Fruit fly (Drosophila melanogaster): ENCODE results near the gene HP1D3csd.

HP1D3csd gene

dm6 chrX:19154998-19155397 lies 35.0 kb upstream of the HP1D3csd start (continued):
- TF ChIP-seq pzg (GFP tag; optimal IDR thresholded peaks at IDR 0.05), result no peak
- peak; percentile 73 for TF ChIP-seq CG12155 (GFP tag; optimal IDR thresholded peaks at IDR 0.05)
- peak; percentile 92 for TF ChIP-seq fd96Cb (tag; optimal IDR thresholded peaks at IDR 0.05)
- peak; percentile 91 for TF ChIP-seq phol (tag; optimal IDR thresholded peaks at IDR 0.05)
- TF ChIP-seq kni (GFP tag; optimal IDR thresholded peaks at IDR 0.05), result peak; percentile 0
- peak; percentile 52 for TF ChIP-seq CG31388 (GFP tag; optimal IDR thresholded peaks at IDR 0.05)
- peak; percentile 84 for TF ChIP-seq fd64A (GFP tag; optimal IDR thresholded peaks at IDR 0.05)
- no peak for TF ChIP-seq CG10543 (GFP tag; optimal IDR thresholded peaks at IDR 0.05)
- TF ChIP-seq pho (GFP tag; optimal IDR thresholded peaks at IDR 0.05), result peak; percentile 55
- peak; percentile 95 for TF ChIP-seq CG17328 (GFP tag; IDR thresholded peaks at IDR 0.05)
- peak; percentile 87 for TF ChIP-seq CG1024 (GFP tag; IDR thresholded peaks at IDR 0.05)
- TF ChIP-seq Ada2b (GFP tag; IDR thresholded peaks at IDR 0.05), result peak; percentile 60
- peak; percentile 88 for TF ChIP-seq croc (GFP tag; conservative IDR thresholded peaks at IDR 0.05)
- TF ChIP-seq CG12219 (GFP tag; optimal IDR thresholded peaks at IDR 0.05), result peak; percentile 85
- peak; percentile 84 for TF ChIP-seq ttk (GFP tag; IDR thresholded peaks at IDR 0.05)
- peak; percentile 16 for TF ChIP-seq CG15479 (GFP tag; optimal IDR thresholded peaks at IDR 0.05)
- peak; percentile 66; the same call in 1 of the 3 replicates for TF ChIP-seq CG11456 (GFP tag; IDR thresholded peaks at IDR 0.05)
- TF ChIP-seq CG31441 (GFP tag; IDR thresholded peaks at IDR 0.05), result peak; percentile 91
- peak; percentile 35 for TF ChIP-seq CG3838 (GFP tag; optimal IDR thresholded peaks at IDR 0.05)
- TF ChIP-seq twi (tag; optimal IDR thresholded peaks at IDR 0.05), result peak; percentile 76
- no peak for TF ChIP-seq CG42726 (GFP tag; IDR thresholded peaks at IDR 0.05; ENCODE audit: partially characterized antibody)
- no peak for TF ChIP-seq pan (optimal IDR thresholded peaks at IDR 0.05)
- TF ChIP-seq pan (GFP tag; optimal IDR thresholded peaks at IDR 0.05 in 1 of 2, IDR thresholded peaks at IDR 0.05 in 1 of 2), result peak in 1 of 2 experiments; percentile 75
- TF ChIP-seq nau (GFP tag; optimal IDR thresholded peaks at IDR 0.05), result peak; percentile 51
- TF ChIP-seq CG14965 (GFP tag; optimal IDR thresholded peaks at IDR 0.05; ENCODE audit: borderline replicate concordance), result peak; percentile 43
- TF ChIP-seq dpn (GFP tag; optimal IDR thresholded peaks at IDR 0.05), result peak; percentile 78 to 83
- TF ChIP-seq stc (GFP tag; IDR thresholded peaks at IDR 0.05), result peak; percentile 70
- TF ChIP-seq CG7556 (GFP tag; optimal IDR thresholded peaks at IDR 0.05), result peak; percentile 77
- no peak for TF ChIP-seq CG7963 (GFP tag; IDR thresholded peaks at IDR 0.05; ENCODE audit: partially characterized antibody)
- TF ChIP-seq Dbx (GFP tag; IDR thresholded peaks at IDR 0.05), result no peak
- peak; percentile 73 for TF ChIP-seq CG12744 (GFP tag; optimal IDR thresholded peaks at IDR 0.05)
- no peak for TF ChIP-seq Dp (GFP tag; optimal IDR thresholded peaks at IDR 0.05)
- TF ChIP-seq crp (GFP tag; optimal IDR thresholded peaks at IDR 0.05), result peak in 1 of 2 experiments; percentile 29
- peak; percentile 81 for TF ChIP-seq CG3163 (GFP tag; optimal IDR thresholded peaks at IDR 0.05)
- peak; percentile 62 for TF ChIP-seq trh (GFP tag; optimal IDR thresholded peaks at IDR 0.05)
- TF ChIP-seq crc (GFP tag; optimal IDR thresholded peaks at IDR 0.05), result peak; percentile 72
- TF ChIP-seq CG4282 (GFP tag; optimal IDR thresholded peaks at IDR 0.05), result peak; percentile 53
- TF ChIP-seq CG6791 (GFP tag; IDR thresholded peaks at IDR 0.05; ENCODE audit: partially characterized antibody), result no peak
- TF ChIP-seq CG6765 (GFP tag; optimal IDR thresholded peaks at IDR 0.05), result no peak
- peak; percentile 87 for TF ChIP-seq pum (GFP tag; optimal IDR thresholded peaks at IDR 0.05)
- no peak for TF ChIP-seq pita (GFP tag; optimal IDR thresholded peaks at IDR 0.05)
- peak; percentile 72 for TF ChIP-seq HHEX (GFP tag; optimal IDR thresholded peaks at IDR 0.05)
- TF ChIP-seq Side (GFP tag; optimal IDR thresholded peaks at IDR 0.05), result peak; percentile 81
- TF ChIP-seq Trl (optimal IDR thresholded peaks at IDR 0.05), result peak in 1 of 2 experiments; percentile 23
- TF ChIP-seq Trl (GFP tag; optimal IDR thresholded peaks at IDR 0.05), result peak; percentile 79
- TF ChIP-seq CG15073 (GFP tag; optimal IDR thresholded peaks at IDR 0.05), result peak; percentile 45
- no peak for TF ChIP-seq CG13287 (GFP tag; IDR thresholded peaks at IDR 0.05; ENCODE audit: partially characterized antibody)
- TF ChIP-seq bigmax (GFP tag; optimal IDR thresholded peaks at IDR 0.05), result no peak
- peak; percentile 78 for TF ChIP-seq wor (GFP tag; IDR thresholded peaks at IDR 0.05)
- TF ChIP-seq sug (tag; optimal IDR thresholded peaks at IDR 0.05), result no peak
- TF ChIP-seq Nf-YA (GFP tag; IDR thresholded peaks at IDR 0.05), result 0 out of 2 replicates have a peak, but pooled peaks have one; percentile 64
